Worm (Caenorhabditis elegans) whole organism, L4/young adult: ENCODE data around the gene Y70C5A.4.

Source experiments
- W03F9.2 ChIP-seq: fragments of 150-350 bp; optimal IDR thresholded peaks from 2 replicates; lab custom pipeline; 2014; ENCODE audit warnings: missing biosample characterization, missing genetic modification characterization
- dao-5 ChIP-seq: sonication (generic microtip); optimal IDR thresholded peaks from 2 replicates; lab custom pipeline; 2016; ENCODE audit warnings: missing genotype, missing genetic modification characterization, moderate library complexity, missing compliant biosample characterization
- him-1 ChIP-seq: sonication (generic microtip); optimal IDR thresholded peaks from 2 replicates; lab custom pipeline; 2016; ENCODE audit warnings: missing genotype, missing genetic modification reagents, missing genetic modification characterization, missing compliant biosample characterization

Gene Y70C5A.4

ce11 chrV:16594514-16594913 lies 23.0 kb upstream of the Y70C5A.4 start:
- TF ChIP-seq him-1 (no peak), dao-5 (no peak), W03F9.2 (tag; lab: Kevin White, UChicago) (no peak)

ce11 chrV:16595140-16595791 lies 22.3 kb upstream of the Y70C5A.4 start, which contains the start of gene cpl-1:
cpl-1 (minus strand) TSS chrV:16595346.
- TF ChIP-seq dao-5 (no peak), him-1 (no peak), W03F9.2 (tag; lab: Kevin White, UChicago) (no peak)

ce11 chrV:16596102-16596501 lies 21.5 kb upstream of the Y70C5A.4 start:
- TF ChIP-seq dao-5 (no peak), W03F9.2 (tag; lab: Kevin White, UChicago) (no peak), him-1 (no peak)

ce11 chrV:16598437-16598836 lies 19.1 kb upstream of the Y70C5A.4 start:
- no peak for TF ChIP-seq him-1
- TF ChIP-seq W03F9.2 (tag; lab: Kevin White, UChicago), result no peak
- no peak for TF ChIP-seq dao-5

- no peak for TF ChIP-seq W03F9.2 (tag; lab: Kevin White, UChicago)
- TF ChIP-seq dao-5, result no peak
- TF ChIP-seq him-1, result no peak
These were observed 17.7 kb upstream of the Y70C5A.4 start for ce11 chrV:16599835-16600234.

ce11 chrV:16600623-16601022 lies 16.9 kb upstream of the Y70C5A.4 start, which contains the start of gene T03E6.9:
T03E6.9 (minus strand) TSS chrV:16600723.
- TF ChIP-seq him-1, result no peak
- TF ChIP-seq dao-5, result no peak
- no peak for TF ChIP-seq W03F9.2 (tag; lab: Kevin White, UChicago)

ce11 chrV:16603102-16603501 lies 14.5 kb upstream of the Y70C5A.4 start, which contains the start of gene T03E6.8:
T03E6.8 (minus strand) TSS chrV:16603202.
- TF ChIP-seq him-1 (no peak), dao-5 (no peak), W03F9.2 (tag; lab: Kevin White, UChicago) (no peak)

ce11 chrV:16604301-16604700 lies 13.3 kb upstream of the Y70C5A.4 start:
- TF ChIP-seq him-1 (no peak), dao-5 (no peak), W03F9.2 (tag; lab: Kevin White, UChicago) (no peak)

ce11 chrV:16605463-16605862 lies 12.1 kb upstream of the Y70C5A.4 start:
- TF ChIP-seq him-1 (no peak), dao-5 (no peak), W03F9.2 (tag; lab: Kevin White, UChicago) (no peak)

ce11 chrV:16606313-16606712 lies 11.2 kb upstream of the Y70C5A.4 start, which contains the start of gene Y32B12C.1:
Y32B12C.1 (plus strand) TSS chrV:16606613.
- TF ChIP-seq dao-5, result no peak
- no peak for TF ChIP-seq him-1
- TF ChIP-seq W03F9.2 (tag; lab: Kevin White, UChicago), result no peak

- TF ChIP-seq dao-5 (no peak), W03F9.2 (tag; lab: Kevin White, UChicago) (no peak), him-1 (no peak)
These were observed 9.1 kb upstream of the Y70C5A.4 start for ce11 chrV:16608478-16608877.

- no peak for TF ChIP-seq W03F9.2 (tag; lab: Kevin White, UChicago)
- TF ChIP-seq dao-5, result no peak
- no peak for TF ChIP-seq him-1
These were observed 7.5 kb upstream of the Y70C5A.4 start for ce11 chrV:16610094-16610493.

ce11 chrV:16610791-16611385 lies 6.7 kb upstream of the Y70C5A.4 start, which contains the start of gene srw-54:
srw-54 (plus strand) TSS chrV:16611335.
- TF ChIP-seq dao-5 (no peak), W03F9.2 (tag; lab: Kevin White, UChicago) (no peak), him-1 (no peak)

- TF ChIP-seq him-1 (no peak), dao-5 (no peak), W03F9.2 (tag; lab: Kevin White, UChicago) (no peak)
These were observed 3.3 kb downstream of the Y70C5A.4 start, which contains the start of gene Y70C5A.3 for ce11 chrV:16620874-16621273. Y70C5A.3 (minus strand) TSS chrV:16620923.

- no peak for TF ChIP-seq W03F9.2 (tag; lab: Kevin White, UChicago)
- no peak for TF ChIP-seq him-1
- no peak for TF ChIP-seq dao-5
These were observed 4.3 kb downstream of the Y70C5A.4 start for ce11 chrV:16621894-16622293.
